Fruit fly (Drosophila melanogaster): ENCODE data around the gene CG15211.

CG15211 gene

DNA sequence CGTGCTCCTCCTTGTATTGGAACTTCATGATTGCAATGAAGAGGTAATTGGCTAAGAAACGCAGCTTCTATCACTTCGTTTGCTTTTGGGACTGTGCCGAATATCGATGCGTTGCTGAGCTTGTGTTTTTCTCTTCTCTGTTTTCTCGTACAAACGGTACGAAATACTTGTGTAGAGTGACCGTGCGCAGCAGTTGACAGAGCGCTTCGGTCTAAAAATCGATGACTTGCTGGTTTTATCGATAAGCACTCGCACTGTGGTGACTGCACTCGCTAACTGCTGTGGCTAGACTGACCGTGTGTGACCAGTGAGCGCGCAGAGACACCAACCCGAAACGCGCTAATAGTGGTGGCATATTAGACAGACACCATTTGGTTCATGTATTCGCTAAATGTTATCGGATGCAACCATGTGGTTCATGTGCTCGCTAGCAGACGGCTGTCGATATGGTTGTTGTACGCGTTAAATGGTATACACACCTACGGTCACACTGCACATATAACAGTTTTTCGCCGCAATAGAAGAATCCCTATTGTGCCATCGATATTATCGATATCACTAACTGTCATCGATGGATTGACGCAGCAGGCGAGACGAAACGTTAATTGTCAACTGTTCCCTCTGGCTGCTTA, 4.2 kb upstream of the CG15211 start, which contains the start of the genes Atg8a and BTBD9 (continued):
- TF ChIP-seq CG11247 (GFP tag; IDR thresholded peaks at IDR 0.05), result no peak
- no peak for TF ChIP-seq CG11695 (GFP tag; IDR thresholded peaks at IDR 0.05)
- TF ChIP-seq slp2 (GFP tag; optimal IDR thresholded peaks at IDR 0.05), result no peak
- no peak for TF ChIP-seq Tbp (GFP tag; optimal IDR thresholded peaks at IDR 0.05)
- TF ChIP-seq sima (GFP tag; optimal IDR thresholded peaks at IDR 0.05), result no peak
- no peak for TF ChIP-seq Gsc (GFP tag; IDR thresholded peaks at IDR 0.05)
- 0 out of 2 replicates have a peak, but pooled peaks have one; percentile 32 for TF ChIP-seq slbo (GFP tag; IDR thresholded peaks at IDR 0.05)
- TF ChIP-seq Usf (GFP tag; optimal IDR thresholded peaks at IDR 0.05), result no peak
- TF ChIP-seq fd64A (GFP tag; optimal IDR thresholded peaks at IDR 0.05), result no peak
- no peak for TF ChIP-seq schlank (tag; optimal IDR thresholded peaks at IDR 0.05)
- no peak for TF ChIP-seq ssp (GFP tag; IDR thresholded peaks at IDR 0.05)
- TF ChIP-seq HHEX (GFP tag; optimal IDR thresholded peaks at IDR 0.05), result no peak
- TF ChIP-seq lmd (GFP tag; IDR thresholded peaks at IDR 0.05), result peak; percentile 31; the same call in 1 of the 2 replicates
- TF ChIP-seq CG3065 (GFP tag; optimal IDR thresholded peaks at IDR 0.05), result no peak
- no peak for TF ChIP-seq org-1 (GFP tag; optimal IDR thresholded peaks at IDR 0.05)
- TF ChIP-seq tap (tag; optimal IDR thresholded peaks at IDR 0.05), result no peak
- TF ChIP-seq CG2875 (GFP tag; optimal IDR thresholded peaks at IDR 0.05), result no peak
- TF ChIP-seq CG30020 (tag; optimal IDR thresholded peaks at IDR 0.05), result no peak
- TF ChIP-seq vnd (GFP tag; IDR thresholded peaks at IDR 0.05; ENCODE audit: partially characterized antibody), result peak; percentile 57; the same call in 1 of the 3 replicates
- TF ChIP-seq CG3163 (GFP tag; optimal IDR thresholded peaks at IDR 0.05), result peak; percentile 69
- TF ChIP-seq grau (tag; optimal IDR thresholded peaks at IDR 0.05), result peak; percentile 18
- TF ChIP-seq NFAT (GFP tag; IDR thresholded peaks at IDR 0.05), result no peak
- no peak for TF ChIP-seq CG1024 (GFP tag; IDR thresholded peaks at IDR 0.05)
- no peak for TF ChIP-seq Dek (tag; optimal IDR thresholded peaks at IDR 0.05)
- no peak for TF ChIP-seq CG5180 (GFP tag; optimal IDR thresholded peaks at IDR 0.05)
- TF ChIP-seq croc (GFP tag; conservative IDR thresholded peaks at IDR 0.05), result no peak
- TF ChIP-seq ci (GFP tag; IDR thresholded peaks at IDR 0.05), result peak; percentile 51; the same call in 2 of the 3 replicates
- no peak for TF ChIP-seq cato (GFP tag; optimal IDR thresholded peaks at IDR 0.05; ENCODE audit: borderline replicate concordance)
- no peak for TF ChIP-seq kah (GFP tag; optimal IDR thresholded peaks at IDR 0.05)
- no peak for TF ChIP-seq CG18011 (GFP tag; optimal IDR thresholded peaks at IDR 0.05)
- TF ChIP-seq CG12219 (GFP tag; optimal IDR thresholded peaks at IDR 0.05), result no peak
- TF ChIP-seq ems (GFP tag; optimal IDR thresholded peaks at IDR 0.05), result peak; percentile 17
- TF ChIP-seq br (optimal IDR thresholded peaks at IDR 0.05), result no peak
- no peak for TF ChIP-seq CG8359 (GFP tag; optimal IDR thresholded peaks at IDR 0.05; ENCODE audit: borderline replicate concordance)
- TF ChIP-seq sqz (GFP tag; optimal IDR thresholded peaks at IDR 0.05), result no peak
- TF ChIP-seq MBD-R2 (GFP tag; IDR thresholded peaks at IDR 0.05), result peak; percentile 56
- no peak for TF ChIP-seq CG1832 (GFP tag; optimal IDR thresholded peaks at IDR 0.05)
- TF ChIP-seq Sin3A (optimal IDR thresholded peaks at IDR 0.05), result peak; percentile 97
- TF ChIP-seq CG8478 (optimal IDR thresholded peaks at IDR 0.05), result peak; percentile 85
- peak in 1 of 3 experiments; percentile 68 for TF ChIP-seq Stat92E (GFP tag; optimal IDR thresholded peaks at IDR 0.05)
- peak; percentile 42 for TF ChIP-seq CrebB (tag; optimal IDR thresholded peaks at IDR 0.05)
- no peak for TF ChIP-seq trh (GFP tag; optimal IDR thresholded peaks at IDR 0.05)
- TF ChIP-seq CG4282 (GFP tag; optimal IDR thresholded peaks at IDR 0.05), result peak; percentile 47
- TF ChIP-seq Optix (GFP tag; IDR thresholded peaks at IDR 0.05), result no peak
- no peak for TF ChIP-seq pnt (GFP tag; optimal IDR thresholded peaks at IDR 0.05)
- TF ChIP-seq Dp (GFP tag; optimal IDR thresholded peaks at IDR 0.05), result peak; percentile 64
- TF ChIP-seq crp (GFP tag; optimal IDR thresholded peaks at IDR 0.05), result peak in 1 of 2 experiments; percentile 57
- peak in 1 of 2 experiments; percentile 74 for TF ChIP-seq Pdp1 (GFP tag; optimal IDR thresholded peaks at IDR 0.05)
- TF ChIP-seq CG8924 (tag; optimal IDR thresholded peaks at IDR 0.05), result peak; percentile 46
- peak; percentile 58 for TF ChIP-seq her (GFP tag; optimal IDR thresholded peaks at IDR 0.05)
- TF ChIP-seq HLHmδ (GFP tag; optimal IDR thresholded peaks at IDR 0.05), result no peak
